Worm (Caenorhabditis elegans) whole organism, midembryonic: Measurements from ENCODE around the gene pqe-1.
A peak's percentile ranks its signal among the peaks of the same experiment; 100 is the strongest.

Experiments used
- T22C8.4 ChIP-seq: fragments of 200-800 bp; sonication (Bioruptor generic); IDR thresholded peaks from 2 replicates; pipeline ENCODE4 v1.3.6; 2022; ENCODE audit warnings: missing genetic modification characterization, missing compliant biosample characterization
- cog-1 ChIP-seq: sonication (generic microtip); optimal IDR thresholded peaks from 2 replicates; lab custom pipeline; 2016; ENCODE audit warnings: missing genetic modification characterization, missing compliant biosample characterization
- flt-1 ChIP-seq: fragments of 200-800 bp; sonication (Bioruptor generic); IDR thresholded peaks from 2 replicates; pipeline ENCODE4 v1.3.6; 2022; ENCODE audit warnings: missing genetic modification characterization, missing compliant biosample characterization
- klf-2 ChIP-seq: fragments of 200-800 bp; sonication (Bioruptor generic); conservative IDR thresholded peaks from 2 replicates; pipeline ENCODE4 v1.3.6; 2022; ENCODE audit warnings: missing genetic modification reagents, missing genetic modification characterization, missing compliant biosample characterization
- med-1 ChIP-seq: sonication (generic microtip); optimal IDR thresholded peaks from 2 replicates; lab custom pipeline; 2017; ENCODE audit warnings: missing genetic modification characterization, mild to moderate bottlenecking, missing compliant biosample characterization, antibody characterized with exemption, missing genetic modification reagents; ENCODE audit not compliant: insufficient read depth
- ref-1 ChIP-seq: fragments of 200-800 bp; sonication (Bioruptor generic); conservative IDR thresholded peaks from 2 replicates; pipeline ENCODE4 v1.3.6; 2022; ENCODE audit warnings: missing genetic modification reagents, missing genetic modification characterization, missing compliant biosample characterization
- tab-1 ChIP-seq: fragments of 200-800 bp; sonication (Bioruptor generic); IDR thresholded peaks from 2 replicates; pipeline ENCODE4 v1.3.6; 2022; ENCODE audit warnings: missing genetic modification characterization, missing compliant biosample characterization
- ztf-23 ChIP-seq: fragments of 200-800 bp; sonication (Bioruptor generic); IDR thresholded peaks from 2 replicates; pipeline ENCODE4 v1.3.6; 2022; ENCODE audit warnings: missing genetic modification reagents, missing genetic modification characterization, missing compliant biosample characterization
- ztf-29 ChIP-seq: fragments of 200-800 bp; sonication (Bioruptor generic); IDR thresholded peaks from 2 replicates; pipeline ENCODE4 v1.3.6; 2022; ENCODE audit warnings: missing genetic modification reagents, missing genetic modification characterization, missing compliant biosample characterization

Gene pqe-1

DNA sequence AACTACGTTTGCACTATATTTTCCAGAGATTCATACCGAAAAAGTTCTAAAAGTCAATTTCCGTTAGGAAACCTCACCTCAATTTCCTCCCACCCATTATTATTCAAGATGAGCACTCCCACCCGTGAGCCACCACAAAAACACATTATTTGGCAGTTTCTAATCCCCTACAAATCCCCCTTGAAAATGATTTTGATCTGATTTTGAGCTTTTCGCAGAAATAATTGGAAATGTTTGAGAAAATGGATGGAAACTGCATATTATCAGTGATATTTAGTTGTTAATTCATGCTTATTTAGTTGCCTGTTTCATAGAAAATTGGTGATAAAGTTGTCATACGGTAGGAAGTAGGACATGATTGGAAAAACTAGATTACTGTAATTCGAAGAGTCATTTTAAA is 29.5 kb downstream of the pqe-1 start:
- TF ChIP-seq cog-1 (tag; lab: Kevin White, UChicago), result no peak
- no peak for TF ChIP-seq klf-2
- no peak for TF ChIP-seq med-1
- no peak for TF ChIP-seq ref-1
- TF ChIP-seq ztf-29 (GFP tag; lab: Robert Waterston, UW), result no peak
- TF ChIP-seq ztf-23 (GFP tag; lab: Robert Waterston, UW), result no peak
- TF ChIP-seq flt-1 (GFP tag; lab: Robert Waterston, UW), result no peak
- no peak for TF ChIP-seq tab-1 (GFP tag; lab: Robert Waterston, UW)
- no peak for TF ChIP-seq T22C8.4 (GFP tag; lab: Robert Waterston, UW)

DNA sequence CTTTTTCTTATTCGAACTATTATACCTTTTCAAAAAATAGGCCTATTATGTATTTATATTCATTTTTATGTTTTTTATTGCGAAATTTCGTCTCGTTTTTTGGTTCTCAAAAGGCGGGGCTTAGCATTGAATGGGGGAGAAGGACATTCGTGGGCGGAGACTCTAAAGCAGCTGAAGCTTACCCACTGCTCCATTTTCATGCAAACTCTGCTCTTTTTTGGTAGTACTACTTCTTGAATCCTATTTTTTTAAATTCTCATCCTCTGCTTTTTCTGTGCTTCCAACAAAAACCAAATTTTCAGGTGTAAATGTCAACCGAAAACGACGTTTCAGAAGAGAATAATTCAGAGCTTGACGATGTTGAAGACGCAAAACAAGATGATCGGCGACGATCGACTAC is 30.3 kb downstream of the pqe-1 start, which contains the start of gene ZK121.2:
Gene ZK121.2 (plus strand): TSS at position 301 of the 400 bp plus-strand sequence.
- TF ChIP-seq tab-1 (GFP tag; lab: Robert Waterston, UW), result no peak
- no peak for TF ChIP-seq klf-2
- no peak for TF ChIP-seq ref-1
- no peak for TF ChIP-seq T22C8.4 (GFP tag; lab: Robert Waterston, UW)
- no peak for TF ChIP-seq ztf-29 (GFP tag; lab: Robert Waterston, UW)
- no peak for TF ChIP-seq cog-1 (tag; lab: Kevin White, UChicago)
- no peak for TF ChIP-seq med-1
- no peak for TF ChIP-seq ztf-23 (GFP tag; lab: Robert Waterston, UW)
- no peak for TF ChIP-seq flt-1 (GFP tag; lab: Robert Waterston, UW)

DNA sequence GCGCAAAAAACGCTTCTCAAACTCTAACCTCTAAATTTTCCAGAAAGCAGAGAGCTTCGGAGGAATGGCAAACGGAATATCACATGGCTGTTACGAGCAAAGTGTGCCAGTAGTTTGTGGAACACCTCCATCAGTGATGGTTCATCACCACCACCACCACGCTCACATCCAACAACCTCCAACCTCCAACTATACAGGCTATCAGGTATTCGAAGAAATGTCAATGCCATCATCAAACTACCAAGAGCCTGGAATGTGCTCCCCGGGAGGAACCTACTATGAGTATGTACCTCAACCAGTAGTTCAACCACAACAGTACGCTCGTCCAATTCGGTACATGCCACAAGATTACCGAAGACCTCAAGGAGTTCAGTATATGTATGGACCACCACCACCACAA is 32.5 kb downstream of the pqe-1 start:
- TF ChIP-seq med-1, result no peak
- no peak for TF ChIP-seq ztf-29 (GFP tag; lab: Robert Waterston, UW)
- no peak for TF ChIP-seq ztf-23 (GFP tag; lab: Robert Waterston, UW)
- no peak for TF ChIP-seq tab-1 (GFP tag; lab: Robert Waterston, UW)
- no peak for TF ChIP-seq T22C8.4 (GFP tag; lab: Robert Waterston, UW)
- no peak for TF ChIP-seq cog-1 (tag; lab: Kevin White, UChicago)

DNA sequence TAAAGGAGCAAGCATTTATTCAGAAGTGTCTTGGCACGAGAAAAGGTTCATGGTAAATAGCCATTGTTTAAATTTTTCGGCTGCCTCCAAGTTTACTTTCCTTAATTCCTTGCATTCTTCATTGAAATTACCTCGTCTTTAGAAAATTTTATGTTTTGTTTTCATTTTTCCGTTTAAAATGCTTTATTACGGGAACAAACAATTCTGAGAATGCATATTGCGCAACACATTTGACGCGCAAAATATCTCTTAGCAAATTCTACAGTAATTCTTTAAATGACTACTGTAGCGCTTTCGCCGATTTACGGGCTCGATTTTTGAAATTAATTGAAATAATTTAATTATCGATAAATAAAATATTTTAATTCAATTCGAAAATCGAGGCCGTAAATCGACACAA is 33.5 kb downstream of the pqe-1 start:
- no peak for TF ChIP-seq cog-1 (tag; lab: Kevin White, UChicago)
- no peak for TF ChIP-seq ztf-23 (GFP tag; lab: Robert Waterston, UW)
- TF ChIP-seq flt-1 (GFP tag; lab: Robert Waterston, UW), result no peak
- TF ChIP-seq med-1, result no peak
- TF ChIP-seq tab-1 (GFP tag; lab: Robert Waterston, UW), result no peak

DNA sequence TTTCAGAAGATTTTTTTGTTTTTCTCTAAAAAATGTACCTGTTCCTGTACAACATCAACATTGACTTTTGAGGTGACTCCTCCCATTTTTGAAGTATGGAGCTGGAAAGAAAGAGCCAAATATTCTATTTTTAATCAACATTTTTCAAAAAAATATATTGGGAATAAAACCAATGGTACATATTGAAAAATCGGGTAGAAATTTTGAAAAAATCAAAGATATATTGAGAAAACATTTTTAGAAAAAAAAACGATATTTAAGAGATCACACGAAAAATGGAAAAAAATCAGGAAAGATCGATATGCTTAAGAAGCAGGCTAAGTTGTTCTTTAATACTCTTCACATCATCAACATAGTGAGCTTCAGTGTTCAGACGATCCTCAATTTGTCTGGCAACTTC is 35.0 kb downstream of the pqe-1 start, which contains the start of gene glrx-21:
Gene glrx-21 (minus strand): TSS at position 101 of the 400 bp plus-strand sequence.
- TF ChIP-seq ztf-29 (GFP tag; lab: Robert Waterston, UW) (no peak), med-1 (no peak), klf-2 (no peak), ztf-23 (GFP tag; lab: Robert Waterston, UW) (no peak), ref-1 (no peak), T22C8.4 (GFP tag; lab: Robert Waterston, UW) (no peak), cog-1 (tag; lab: Kevin White, UChicago) (no peak), tab-1 (GFP tag; lab: Robert Waterston, UW) (no peak), flt-1 (GFP tag; lab: Robert Waterston, UW) (no peak)

DNA sequence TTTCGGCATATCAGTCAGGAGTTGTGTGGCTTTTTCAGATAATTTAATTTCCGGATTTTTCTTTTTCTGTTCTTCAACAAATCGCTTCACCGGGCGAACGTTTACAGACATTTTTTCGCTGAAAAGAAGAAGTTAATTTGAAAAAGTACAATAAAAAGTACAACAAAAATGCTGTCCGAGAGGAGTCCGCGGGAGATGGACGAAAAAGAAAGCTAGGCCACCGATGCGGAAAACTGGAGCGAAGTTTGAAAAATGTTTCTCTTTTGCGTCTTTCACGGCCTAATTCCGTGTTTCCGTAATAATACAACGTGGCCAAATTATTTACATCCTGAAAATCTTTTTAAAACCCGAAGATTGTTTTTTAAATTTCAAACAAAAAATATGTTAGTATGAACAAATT is 38.2 kb downstream of the pqe-1 start, which contains the start of gene thoc-5:
Gene thoc-5 (minus strand): TSS at position 152 of the 400 bp plus-strand sequence.
- TF ChIP-seq tab-1 (GFP tag; lab: Robert Waterston, UW), result no peak
- 0 out of 2 replicates have a peak, but pooled peaks have one; percentile 18 for TF ChIP-seq T22C8.4 (GFP tag; lab: Robert Waterston, UW)
- peak; percentile 46; the same call in 1 of the 2 replicates for TF ChIP-seq klf-2
- peak; percentile 80 for TF ChIP-seq flt-1 (GFP tag; lab: Robert Waterston, UW)
- no peak for TF ChIP-seq med-1
- peak; percentile 74 for TF ChIP-seq ztf-23 (GFP tag; lab: Robert Waterston, UW)
- TF ChIP-seq ztf-29 (GFP tag; lab: Robert Waterston, UW), result 0 out of 2 replicates have a peak, but pooled peaks have one; percentile 10
- no peak for TF ChIP-seq ref-1

DNA sequence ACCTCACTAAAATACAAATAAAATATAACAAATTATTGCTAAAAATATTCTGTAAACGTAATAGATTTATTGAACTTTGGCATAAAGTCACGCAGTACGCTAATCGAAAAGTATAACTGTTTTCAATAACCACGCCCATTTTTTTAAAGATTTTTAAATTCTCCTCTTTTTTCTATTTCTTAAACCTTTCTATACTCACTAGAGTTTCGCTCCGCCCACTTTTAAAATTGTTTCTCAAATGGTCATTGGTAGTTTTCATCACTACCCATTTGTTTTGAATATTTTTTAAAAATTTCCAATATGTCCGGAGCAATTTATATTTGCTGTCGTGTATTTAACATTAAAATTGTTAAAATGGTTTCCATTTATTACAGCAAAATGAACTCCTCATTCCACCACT is 50.9 kb downstream of the pqe-1 start, which contains the start of gene Y32H12A.1:
Gene Y32H12A.1 (plus strand): TSS at position 301 of the 400 bp plus-strand sequence.
- TF ChIP-seq T22C8.4 (GFP tag; lab: Robert Waterston, UW), result no peak
- no peak for TF ChIP-seq cog-1 (tag; lab: Kevin White, UChicago)
- no peak for TF ChIP-seq flt-1 (GFP tag; lab: Robert Waterston, UW)
- no peak for TF ChIP-seq ztf-29 (GFP tag; lab: Robert Waterston, UW)
- no peak for TF ChIP-seq ztf-23 (GFP tag; lab: Robert Waterston, UW)
- TF ChIP-seq klf-2, result no peak
- no peak for TF ChIP-seq tab-1 (GFP tag; lab: Robert Waterston, UW)
- no peak for TF ChIP-seq med-1
- TF ChIP-seq ref-1, result no peak

DNA sequence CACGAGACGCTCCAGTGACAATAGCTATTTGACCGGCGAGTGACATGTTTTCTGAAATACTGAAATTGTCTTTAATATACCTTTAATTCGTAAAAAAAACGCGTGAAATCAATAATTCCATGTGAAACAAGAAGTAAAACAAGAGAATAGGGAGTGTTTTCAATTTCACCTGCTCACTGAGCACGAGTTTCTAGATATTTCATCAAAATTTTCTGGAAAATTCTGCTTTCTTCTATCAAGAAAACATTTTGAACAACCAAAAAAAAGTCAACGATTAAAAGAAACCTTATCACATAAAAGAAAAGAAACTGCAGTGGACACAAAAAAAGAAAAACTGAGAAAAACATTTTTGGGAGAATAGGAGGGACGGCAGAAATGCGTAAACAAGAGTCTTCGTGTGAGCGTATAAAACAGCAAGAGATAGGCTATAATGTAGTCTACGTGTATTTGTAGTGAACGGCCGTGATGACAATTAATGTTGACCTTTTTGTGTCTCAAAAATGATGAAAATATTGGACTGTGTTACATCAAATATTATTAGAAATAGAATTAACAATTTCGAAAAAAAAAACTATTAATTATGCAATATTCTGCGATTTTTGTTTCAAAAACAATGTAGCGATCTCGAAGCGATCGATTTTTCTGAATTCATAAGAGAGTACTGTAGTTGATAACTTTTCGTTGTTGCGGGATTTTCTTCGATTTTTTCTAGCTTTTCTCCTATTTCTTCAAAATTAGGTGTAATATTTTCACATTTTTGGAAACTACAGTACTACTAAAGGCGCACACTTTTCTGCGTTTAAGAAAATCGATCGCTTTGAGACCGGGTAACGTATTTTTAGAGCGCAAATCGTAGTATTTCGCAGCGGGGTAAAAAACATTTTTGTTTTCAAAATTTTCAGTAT is 57.2 kb downstream of the pqe-1 start, which contains the start of gene dhs-9:
Gene dhs-9 (minus strand): TSS at position 51 of the 905 bp plus-strand sequence.
- TF ChIP-seq ztf-29 (GFP tag; lab: Robert Waterston, UW) (no peak), med-1 (no peak), tab-1 (GFP tag; lab: Robert Waterston, UW) (no peak), klf-2 (no peak), T22C8.4 (GFP tag; lab: Robert Waterston, UW) (no peak), cog-1 (tag; lab: Kevin White, UChicago) (no peak), ztf-23 (GFP tag; lab: Robert Waterston, UW) (no peak), flt-1 (GFP tag; lab: Robert Waterston, UW) (no peak), ref-1 (no peak)
